Fruit fly (Drosophila melanogaster): Measurements from ENCODE around the gene Jhbp16.

Gene Jhbp16

dm6 chr3R:21657489-21658018, 6.6 kb upstream of the Jhbp16 start:
- TF ChIP-seq CTCF (optimal IDR thresholded peaks at IDR 0.05), result no peak
- no peak for TF ChIP-seq CG8478 (optimal IDR thresholded peaks at IDR 0.05)

- TF ChIP-seq CTCF (optimal IDR thresholded peaks at IDR 0.05) (no peak), CG8478 (optimal IDR thresholded peaks at IDR 0.05) (no peak)
Measured at dm6 chr3R:21658281-21658680, 5.9 kb upstream of the Jhbp16 start.

- TF ChIP-seq CG8478 (optimal IDR thresholded peaks at IDR 0.05) (no peak), CTCF (optimal IDR thresholded peaks at IDR 0.05) (no peak)
Measured at dm6 chr3R:21658752-21659468, 5.3 kb upstream of the Jhbp16 start.

DNA sequence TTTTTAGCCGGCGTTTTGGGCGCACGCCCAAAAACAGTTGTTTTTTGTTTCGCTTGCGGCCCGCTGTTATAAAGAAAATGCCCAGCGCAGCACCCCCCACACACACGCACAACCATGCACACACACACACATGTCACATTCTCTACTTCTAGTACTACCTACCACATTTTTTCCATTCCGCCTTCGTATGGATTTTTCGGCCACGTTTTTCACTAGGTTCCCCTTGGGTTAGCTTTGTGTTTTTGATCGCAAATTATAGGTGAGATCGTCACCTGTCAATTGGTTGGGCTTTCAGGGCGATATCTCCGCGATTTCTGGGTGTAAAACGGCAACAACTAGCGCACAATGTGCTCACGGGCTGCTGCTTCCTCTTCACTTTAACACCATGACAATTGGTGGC, 4.1 kb upstream of the Jhbp16 start:
- no peak for TF ChIP-seq CG8478 (optimal IDR thresholded peaks at IDR 0.05)
- TF ChIP-seq CTCF (optimal IDR thresholded peaks at IDR 0.05), result no peak

- TF ChIP-seq CTCF (optimal IDR thresholded peaks at IDR 0.05) (no peak), CG8478 (optimal IDR thresholded peaks at IDR 0.05) (no peak)
Measured at dm6 chr3R:21660659-21661126, 3.5 kb upstream of the Jhbp16 start, which contains the start of gene E2f1. E2f1 (minus strand) TSS chr3R:21660871.

dm6 chr3R:21662501-21663007, 1.6 kb upstream of the Jhbp16 start, which contains the start of gene Archease:
Archease (minus strand) TSS chr3R:21662972.
- TF ChIP-seq CTCF (optimal IDR thresholded peaks at IDR 0.05) (no peak), CG8478 (optimal IDR thresholded peaks at IDR 0.05) (no peak)

- TF ChIP-seq CG8478 (optimal IDR thresholded peaks at IDR 0.05), result no peak
- no peak for TF ChIP-seq CTCF (optimal IDR thresholded peaks at IDR 0.05)
Measured at dm6 chr3R:21665404-21665803, 1.2 kb downstream of the Jhbp16 start.

DNA sequence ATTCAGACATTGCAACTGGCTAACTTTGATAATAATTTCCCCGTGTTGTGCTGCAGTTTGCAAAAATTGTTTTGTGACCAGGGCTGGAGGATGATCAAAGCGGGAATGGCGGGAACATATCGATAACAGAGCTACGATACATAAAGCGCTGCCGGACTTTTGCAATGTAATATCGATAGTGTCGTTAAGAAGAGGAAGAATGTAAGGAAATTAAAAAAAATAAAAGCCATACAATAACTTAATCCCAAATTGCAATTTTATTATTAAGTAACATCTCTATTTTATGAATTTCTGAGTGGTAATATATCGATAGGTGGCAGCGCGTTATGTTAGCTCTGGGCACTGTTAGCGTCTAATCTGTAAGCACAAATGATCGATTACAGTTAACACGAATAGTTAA, 7.4 kb downstream of the Jhbp16 start, which contains the start of gene PolA1:
PolA1 (minus strand) TSS at position 115 of the 400 bp plus-strand sequence.
- TF ChIP-seq CG8478 (optimal IDR thresholded peaks at IDR 0.05), result no peak
- TF ChIP-seq CTCF (optimal IDR thresholded peaks at IDR 0.05), result peak in 1 of 2 experiments; percentile 6

DNA sequence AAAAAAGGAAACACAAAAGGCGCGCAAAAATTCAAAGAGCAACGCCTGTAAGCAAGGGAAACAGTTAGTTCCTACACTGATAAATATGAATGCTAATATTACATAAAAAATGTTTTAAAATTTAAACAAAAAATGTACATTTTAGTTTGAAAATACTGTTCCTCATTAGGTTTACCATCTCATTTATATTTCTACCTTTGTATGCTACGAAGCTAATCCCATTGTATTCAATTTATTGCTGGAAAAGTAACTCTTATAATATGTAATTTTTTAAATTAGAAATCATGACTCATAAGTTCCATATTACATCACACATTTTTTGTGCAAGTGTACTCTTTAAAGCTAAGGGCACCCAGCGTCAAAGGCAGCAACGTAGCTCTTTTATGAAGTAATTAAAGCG, 15.1 kb downstream of the Jhbp16 start:
- TF ChIP-seq CG8478 (optimal IDR thresholded peaks at IDR 0.05) (no peak), CTCF (optimal IDR thresholded peaks at IDR 0.05) (no peak)

DNA sequence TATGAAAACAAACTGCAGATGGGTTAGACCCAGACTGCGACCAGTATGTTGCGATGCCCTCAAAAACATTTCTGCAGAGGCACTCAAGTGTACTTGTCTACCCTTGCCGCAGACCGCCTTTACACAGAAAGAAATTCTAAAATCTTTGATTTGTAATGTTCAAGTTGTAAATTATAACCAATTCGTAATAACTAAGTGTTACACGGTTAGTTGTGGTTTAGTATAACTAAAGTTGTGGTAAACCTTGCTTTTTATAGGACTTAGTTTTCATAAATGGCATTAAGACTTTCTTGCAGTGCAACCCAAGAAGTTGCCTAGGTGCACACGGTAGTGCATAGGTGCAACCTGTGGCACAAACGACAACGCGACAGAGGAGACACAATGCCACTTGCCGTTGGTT, 17.9 kb downstream of the Jhbp16 start:
- TF ChIP-seq CG8478 (optimal IDR thresholded peaks at IDR 0.05), result no peak
- TF ChIP-seq CTCF (optimal IDR thresholded peaks at IDR 0.05), result no peak

DNA sequence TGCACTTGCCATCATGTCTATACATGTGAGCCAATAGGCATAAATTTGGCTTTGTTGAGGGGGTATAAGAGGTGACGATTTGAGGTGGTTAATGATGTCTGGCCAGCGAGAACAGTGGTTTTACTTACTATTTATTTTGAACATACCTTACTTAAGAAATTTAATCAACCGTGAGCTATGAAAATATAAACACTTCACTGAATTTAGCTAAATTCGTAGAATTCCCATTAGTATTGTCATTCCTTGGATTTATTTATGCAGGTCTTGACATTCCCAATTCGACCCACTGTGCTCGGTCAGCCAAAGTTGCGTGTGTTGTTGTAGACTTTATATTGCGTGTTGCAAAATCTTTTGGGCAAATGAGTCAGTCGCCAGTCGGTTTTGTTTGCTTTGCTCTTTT, 23.7 kb downstream of the Jhbp16 start:
- TF ChIP-seq CTCF (optimal IDR thresholded peaks at IDR 0.05) (no peak), CG8478 (optimal IDR thresholded peaks at IDR 0.05) (no peak)

- TF ChIP-seq CTCF (optimal IDR thresholded peaks at IDR 0.05) (no peak), CG8478 (optimal IDR thresholded peaks at IDR 0.05) (no peak)
Measured at dm6 chr3R:21688596-21688995, 24.4 kb downstream of the Jhbp16 start.

dm6 chr3R:21691114-21691513, 26.9 kb downstream of the Jhbp16 start:
- TF ChIP-seq CTCF (optimal IDR thresholded peaks at IDR 0.05) (no peak), CG8478 (optimal IDR thresholded peaks at IDR 0.05) (no peak)

DNA sequence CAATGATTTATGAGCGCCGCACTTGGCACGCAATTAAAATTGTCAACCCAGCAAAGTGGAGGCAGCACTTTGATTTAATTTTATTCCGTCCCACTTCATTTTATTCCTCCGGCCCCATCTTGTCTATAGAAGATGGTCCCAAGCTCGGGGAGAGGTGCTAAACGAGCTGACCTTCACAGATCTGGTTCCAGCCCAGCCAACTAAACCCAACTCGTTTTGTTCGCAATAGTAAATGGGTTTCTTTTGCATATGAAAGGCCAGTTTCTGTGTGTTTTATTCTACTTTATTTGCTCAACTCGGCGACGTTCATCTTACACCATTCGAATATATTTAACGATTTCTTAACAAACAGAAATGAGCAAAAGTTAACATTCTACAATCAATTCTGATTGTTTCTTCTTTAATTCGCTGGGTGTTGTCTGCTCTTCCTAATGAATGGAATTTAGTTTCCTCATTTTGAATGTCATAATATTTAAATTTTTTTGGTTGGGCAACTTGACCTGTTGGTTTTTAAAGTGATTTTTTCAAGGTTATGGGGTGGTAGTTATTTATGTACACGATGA, 29.0 kb downstream of the Jhbp16 start:
- TF ChIP-seq CTCF (optimal IDR thresholded peaks at IDR 0.05) (no peak), CG8478 (optimal IDR thresholded peaks at IDR 0.05) (no peak)

dm6 chr3R:21698895-21699300, 34.7 kb downstream of the Jhbp16 start:
- TF ChIP-seq CTCF (optimal IDR thresholded peaks at IDR 0.05), result no peak
- TF ChIP-seq CG8478 (optimal IDR thresholded peaks at IDR 0.05), result no peak

dm6 chr3R:21700458-21700857, 36.3 kb downstream of the Jhbp16 start:
- TF ChIP-seq CTCF (optimal IDR thresholded peaks at IDR 0.05), result no peak
- TF ChIP-seq CG8478 (optimal IDR thresholded peaks at IDR 0.05), result no peak

All from S2 (cell line).